Worm (Caenorhabditis elegans) whole organism, L4 larva: Measurements from ENCODE around the gene Y46E12BL.2.

Experiments
- R02D3.7 ChIP-seq: fragments of 150-350 bp; sonication (generic microtip); optimal IDR thresholded peaks from 3 replicates; lab custom pipeline; 2014; ENCODE audit warnings: missing biosample characterization, missing genetic modification characterization
- T26A8.4 ChIP-seq: fragments of 200-800 bp; sonication (Bioruptor generic); IDR thresholded peaks from 2 replicates; pipeline ENCODE4 v1.3.6; 2022; ENCODE audit warnings: missing genetic modification characterization, missing compliant biosample characterization
- aha-1 ChIP-seq: fragments of 150-350 bp; peaks from one replicate; lab custom pipeline; 2014; ENCODE audit warnings: missing biosample characterization, missing genetic modification characterization
- ceh-44 ChIP-seq: fragments of 200-800 bp; sonication (Bioruptor generic); IDR thresholded peaks from 2 replicates; pipeline ENCODE4 v1.3.6; 2022; ENCODE audit warnings: missing genetic modification reagents, missing genetic modification characterization, missing compliant biosample characterization
- dmd-8 ChIP-seq: fragments of 200-800 bp; sonication (Bioruptor generic); IDR thresholded peaks from 2 replicates; pipeline ENCODE4 v1.3.6; 2022; ENCODE audit warnings: missing genetic modification characterization, missing compliant biosample characterization
- dve-1 ChIP-seq: sonication (generic microtip); optimal IDR thresholded peaks from 2 replicates; lab custom pipeline; 2017; ENCODE audit warnings: antibody characterized with exemption, mild to moderate bottlenecking, missing genetic modification characterization, missing compliant biosample characterization; ENCODE audit not compliant: insufficient read depth
- fos-1 ChIP-seq: fragments of 150-350 bp; optimal IDR thresholded peaks from 2 replicates; lab custom pipeline; 2014; ENCODE audit warnings: missing biosample characterization, missing genetic modification characterization
- jun-1 ChIP-seq: fragments of 150-350 bp; optimal IDR thresholded peaks from 2 replicates; lab custom pipeline; 2014; ENCODE audit warnings: missing biosample characterization, missing genetic modification reagents, missing genetic modification characterization
- nhr-11 ChIP-seq: fragments of 150-350 bp; optimal IDR thresholded peaks from 2 replicates; lab custom pipeline; 2014; ENCODE audit warnings: missing biosample characterization, missing genetic modification characterization
- nhr-76 ChIP-seq: fragments of 150-350 bp; optimal IDR thresholded peaks from 2 replicates; lab custom pipeline; 2014; ENCODE audit warnings: missing biosample characterization, missing genetic modification characterization
- ztf-11 ChIP-seq: fragments of 150-350 bp; optimal IDR thresholded peaks from 2 replicates; lab custom pipeline; 2014; ENCODE audit warnings: missing biosample characterization, missing genetic modification characterization

DNA sequence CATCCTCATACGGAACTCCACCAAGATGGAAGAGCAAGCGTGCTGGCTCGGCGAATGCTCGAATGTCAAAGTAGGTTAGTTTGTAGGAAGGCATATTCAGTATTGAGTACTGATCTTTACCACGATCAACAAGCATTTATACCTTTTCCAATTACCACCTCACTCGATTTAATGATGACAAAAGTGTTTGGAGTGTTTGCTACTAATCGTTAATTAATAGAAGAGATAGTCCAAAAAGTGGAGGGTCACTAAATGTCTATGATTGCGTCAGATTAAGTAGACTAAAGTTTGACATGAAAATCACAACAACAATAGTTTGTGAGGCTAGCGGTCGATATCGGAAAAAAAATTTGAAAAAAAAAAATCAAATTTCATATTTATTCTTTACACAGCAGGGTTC, 49.6 kb upstream of the Y46E12BL.2 start, which contains the start of gene gst-34:
- TF ChIP-seq aha-1 (tag; lab: Kevin White, UChicago) = no peak
- no peak for TF ChIP-seq ztf-11 (tag; lab: Kevin White, UChicago)
- TF ChIP-seq R02D3.7 (tag; lab: Kevin White, UChicago) = no peak
- TF ChIP-seq ceh-44 (GFP tag; lab: Robert Waterston, UW) = no peak
- TF ChIP-seq nhr-76 (tag; lab: Kevin White, UChicago) = no peak
- TF ChIP-seq dve-1 (tag; lab: Kevin White, UChicago) = no peak
- no peak for TF ChIP-seq T26A8.4 (GFP tag; lab: Robert Waterston, UW)
- TF ChIP-seq fos-1 (tag; lab: Kevin White, UChicago) = no peak
- TF ChIP-seq jun-1 = no peak
- TF ChIP-seq dmd-8 (GFP tag; lab: Robert Waterston, UW) = no peak
- TF ChIP-seq nhr-11 (tag; lab: Kevin White, UChicago) = no peak
